Fruit fly (Drosophila melanogaster): ENCODE measurements around the gene CG2924.
A peak's percentile ranks its signal among the peaks of the same experiment; 100 is the strongest.

CG2924 gene

dm6 chrX:2297428-2298200 lies 27.1 kb upstream of the CG2924 start (continued):
- TF ChIP-seq CG16815 (GFP tag; optimal IDR thresholded peaks at IDR 0.05), result peak; percentile 97
- no peak for TF ChIP-seq h (optimal IDR thresholded peaks at IDR 0.05)
- peak; percentile 99 for TF ChIP-seq CG2199 (GFP tag; IDR thresholded peaks at IDR 0.05)
- TF ChIP-seq CG14710 (tag; optimal IDR thresholded peaks at IDR 0.05), result peak; percentile 95
- TF ChIP-seq CG10274 (GFP tag; optimal IDR thresholded peaks at IDR 0.05), result peak; percentile 94
- TF ChIP-seq CG31224 (GFP tag; IDR thresholded peaks at IDR 0.05), result peak; percentile 92
- TF ChIP-seq CTCF (GFP tag; optimal IDR thresholded peaks at IDR 0.05), result peak; percentile 76
- TF ChIP-seq Neu2 (GFP tag; optimal IDR thresholded peaks at IDR 0.05; ENCODE audit: borderline replicate concordance), result peak; percentile 86
- no peak for TF ChIP-seq usp (GFP tag; optimal IDR thresholded peaks at IDR 0.05)
- TF ChIP-seq CG2875 (GFP tag; optimal IDR thresholded peaks at IDR 0.05), result peak; percentile 99
- peak; percentile 99 for TF ChIP-seq CG15269 (tag; optimal IDR thresholded peaks at IDR 0.05)
- peak; percentile 99 for TF ChIP-seq gem (tag; optimal IDR thresholded peaks at IDR 0.05)
- TF ChIP-seq CG4328 (GFP tag; optimal IDR thresholded peaks at IDR 0.05), result peak; percentile 89
- peak; percentile 90 for TF ChIP-seq CG33557 (GFP tag; optimal IDR thresholded peaks at IDR 0.05)
- TF ChIP-seq Lpt (GFP tag; optimal IDR thresholded peaks at IDR 0.05), result no peak
- TF ChIP-seq CG3726 (GFP tag; IDR thresholded peaks at IDR 0.05), result peak; percentile 97
- peak; percentile 99 for TF ChIP-seq Dad (GFP tag; optimal IDR thresholded peaks at IDR 0.05)
- TF ChIP-seq yki (optimal IDR thresholded peaks at IDR 0.05), result no peak
- TF ChIP-seq cg (GFP tag; optimal IDR thresholded peaks at IDR 0.05), result peak; percentile 8
- peak; percentile 87 to 99 for TF ChIP-seq bsh (GFP tag; optimal IDR thresholded peaks at IDR 0.05)
- TF ChIP-seq CG30431 (GFP tag; optimal IDR thresholded peaks at IDR 0.05), result peak; percentile 98
- peak; percentile 98 for TF ChIP-seq p53 (GFP tag; optimal IDR thresholded peaks at IDR 0.05)
- TF ChIP-seq CG16779 (GFP tag; IDR thresholded peaks at IDR 0.05), result peak; percentile 95
- peak; percentile 70 for TF ChIP-seq lbe (GFP tag; optimal IDR thresholded peaks at IDR 0.05)
- TF ChIP-seq CG10147 (GFP tag; optimal IDR thresholded peaks at IDR 0.05), result peak; percentile 97
- TF ChIP-seq Trl (optimal IDR thresholded peaks at IDR 0.05), result peak; percentile 56 to 64
- peak; percentile 98 for TF ChIP-seq Trl (GFP tag; optimal IDR thresholded peaks at IDR 0.05)
- peak; percentile 99 for TF ChIP-seq CG12219 (GFP tag; optimal IDR thresholded peaks at IDR 0.05)
- TF ChIP-seq CG2712 (tag; optimal IDR thresholded peaks at IDR 0.05), result peak; percentile 98
- peak; percentile 99 for TF ChIP-seq CG18599 (GFP tag; optimal IDR thresholded peaks at IDR 0.05)
- 0 out of 4 replicates have a peak, but pooled peaks have one; percentile 53 for TF ChIP-seq chinmo (GFP tag; IDR thresholded peaks at IDR 0.05; ENCODE audit: partially characterized antibody)
- TF ChIP-seq Bgb (GFP tag; IDR thresholded peaks at IDR 0.05; ENCODE audit: partially characterized antibody), result no peak; the same call in 1 of the 2 replicates
- peak; percentile 91 for TF ChIP-seq kni (GFP tag; optimal IDR thresholded peaks at IDR 0.05)
- peak; percentile 100 for TF ChIP-seq sens (GFP tag)
- peak; percentile 91 for TF ChIP-seq CG17612 (GFP tag; IDR thresholded peaks at IDR 0.05)
- peak; percentile 92 for TF ChIP-seq ash1 (GFP tag; optimal IDR thresholded peaks at IDR 0.05)
- peak; percentile 98 for TF ChIP-seq crc (GFP tag; optimal IDR thresholded peaks at IDR 0.05)
- peak; percentile 95 for TF ChIP-seq CkIIα-i1 (GFP tag; IDR thresholded peaks at IDR 0.05)
- peak; percentile 95 for TF ChIP-seq zen (tag; optimal IDR thresholded peaks at IDR 0.05)
- TF ChIP-seq Dp (GFP tag; optimal IDR thresholded peaks at IDR 0.05), result peak; percentile 37
- peak; percentile 97 for TF ChIP-seq cwo (GFP tag; optimal IDR thresholded peaks at IDR 0.05)
- TF ChIP-seq Meics (GFP tag; optimal IDR thresholded peaks at IDR 0.05), result peak; percentile 97
- TF ChIP-seq da (GFP tag; optimal IDR thresholded peaks at IDR 0.05), result peak; percentile 98
- peak; percentile 99 for TF ChIP-seq ATbp (GFP tag; optimal IDR thresholded peaks at IDR 0.05)
- TF ChIP-seq sr (GFP tag; IDR thresholded peaks at IDR 0.05), result peak; percentile 92
- peak; percentile 96 for TF ChIP-seq Lim3 (GFP tag; IDR thresholded peaks at IDR 0.05)
- TF ChIP-seq danr (GFP tag; IDR thresholded peaks at IDR 0.05), result peak; percentile 97
- TF ChIP-seq CG5953 (GFP tag; IDR thresholded peaks at IDR 0.05), result peak; percentile 98
- TF ChIP-seq YL-1 (GFP tag; optimal IDR thresholded peaks at IDR 0.05), result peak; percentile 92
- TF ChIP-seq al (GFP tag; IDR thresholded peaks at IDR 0.05), result peak; percentile 92

Data from whole organism, embryonic.